Worm (Caenorhabditis elegans): ENCODE measurements around the gene aldo-1.

ce11 chrIII:13546537-13546936 lies 18.2 kb downstream of the aldo-1 start, which contains the start of gene Y76A2B.4:
- TF ChIP-seq nhr-76 (tag; optimal IDR thresholded peaks at IDR 0.05) (no peak), lin-32 (GFP tag; optimal IDR thresholded peaks at IDR 0.05) (no peak), mep-1 (tag; optimal IDR thresholded peaks at IDR 0.05) (no peak), elt-3 (tag; optimal IDR thresholded peaks at IDR 0.05) (no peak), M03D4.4 (tag; optimal IDR thresholded peaks at IDR 0.05) (no peak), nhr-28 (tag; optimal IDR thresholded peaks at IDR 0.05) (no peak)

Data from whole organism, mixed stage, embryonic.